Worm (Caenorhabditis elegans) whole organism, young adult: ENCODE measurements around the gene K06B4.15.
A peak's percentile ranks its signal among the peaks of the same experiment; 100 is the strongest.
"Not testable (repeated sequence)": the region's sequence is repeated elsewhere in the genome, so short reads cannot be mapped to it uniquely, and the experiment has no call there.

Experiments
- D2030.7 ChIP-seq: fragments of 200-800 bp; sonication (Bioruptor generic); IDR thresholded peaks from 2 replicates; pipeline ENCODE4 v1.3.6; 2022; ENCODE audit warnings: missing genetic modification reagents, missing genetic modification characterization, missing compliant biosample characterization
- F10E7.11 ChIP-seq: sonication (generic microtip); optimal IDR thresholded peaks from 2 replicates; lab custom pipeline; 2017; ENCODE audit warnings: mild to moderate bottlenecking, missing genetic modification characterization, moderate library complexity, missing compliant biosample characterization
- F23B12.7 ChIP-seq: sonication (generic microtip); optimal IDR thresholded peaks from 2 replicates; lab custom pipeline; 2017; ENCODE audit warnings: missing genetic modification characterization, mild to moderate bottlenecking, missing compliant biosample characterization, antibody characterized with exemption, moderate library complexity; ENCODE audit not compliant: insufficient read depth
- F49E8.2 ChIP-seq: sonication (generic microtip); optimal IDR thresholded peaks from 3 replicates; lab custom pipeline; 2017; ENCODE audit warnings: missing genetic modification characterization, mild to moderate bottlenecking, missing compliant biosample characterization, antibody characterized with exemption, moderate library complexity; ENCODE audit not compliant: insufficient read depth
- F55B11.4 ChIP-seq: sonication (generic microtip); optimal IDR thresholded peaks from 2 replicates; lab custom pipeline; 2016; ENCODE audit warnings: missing compliant biosample characterization, missing genetic modification characterization, borderline replicate concordance; ENCODE audit not compliant: insufficient read depth
- F57A8.1 ChIP-seq: fragments of 200-800 bp; sonication (Bioruptor generic); optimal IDR thresholded peaks from 2 replicates; lab custom pipeline; 2018; ENCODE audit warnings: mild to moderate bottlenecking, missing genetic modification characterization, moderate library complexity, missing compliant biosample characterization
- Y67H2A.10 ChIP-seq: fragments of 200-800 bp; sonication (Bioruptor generic); conservative IDR thresholded peaks from 2 replicates; pipeline ENCODE4 v1.3.6; 2022; ENCODE audit warnings: missing genetic modification reagents, missing genetic modification characterization, missing compliant biosample characterization
- Y79H2A.3 ChIP-seq: fragments of 200-800 bp; sonication (Bioruptor generic); conservative IDR thresholded peaks from 2 replicates; pipeline ENCODE4 v1.3.6; 2022; ENCODE audit warnings: missing genetic modification reagents, missing genetic modification characterization, missing compliant biosample characterization
- attf-6 ChIP-seq: fragments of 200-800 bp; sonication (Bioruptor generic); IDR thresholded peaks from 2 replicates; pipeline ENCODE4 v1.3.6; 2022; ENCODE audit warnings: missing genetic modification reagents, missing genetic modification characterization, missing compliant biosample characterization
- ceh-27 ChIP-seq: fragments of 200-800 bp; sonication (Bioruptor generic); optimal IDR thresholded peaks from 2 replicates; lab custom pipeline; 2018; ENCODE audit warnings: mild to moderate bottlenecking, missing genetic modification characterization, moderate library complexity, missing compliant biosample characterization
- ceh-58 ChIP-seq: fragments of 200-800 bp; sonication (Bioruptor generic); IDR thresholded peaks from 2 replicates; pipeline ENCODE4 v1.3.6; 2022; ENCODE audit warnings: missing genetic modification characterization, missing compliant biosample characterization
- ceh-91 ChIP-seq: fragments of 200-800 bp; sonication (Bioruptor generic); IDR thresholded peaks from 2 replicates; pipeline ENCODE4 v1.3.6; 2022; ENCODE audit warnings: missing genetic modification reagents, missing genetic modification characterization, missing compliant biosample characterization
- chd-7 ChIP-seq: sonication (generic microtip); optimal IDR thresholded peaks from 2 replicates; lab custom pipeline; 2016; ENCODE audit warnings: mild to moderate bottlenecking, missing genetic modification characterization, moderate library complexity, missing compliant biosample characterization
- dpff-1 ChIP-seq: sonication (generic microtip); optimal IDR thresholded peaks from 2 replicates; lab custom pipeline; 2017; ENCODE audit warnings: mild to moderate bottlenecking, missing genetic modification characterization, missing compliant biosample characterization
- dpl-1 ChIP-seq: fragments of 150-350 bp; optimal IDR thresholded peaks from 2 replicates; lab custom pipeline; 2014; ENCODE audit warnings: missing biosample characterization, missing genetic modification reagents, missing genetic modification characterization
- egl-44 ChIP-seq: fragments of 200-800 bp; sonication (Bioruptor generic); IDR thresholded peaks from 2 replicates; pipeline ENCODE4 v1.3.6; 2022; ENCODE audit warnings: missing genetic modification reagents, missing genetic modification characterization, missing compliant biosample characterization
- gei-17 ChIP-seq: fragments of 200-800 bp; sonication (Bioruptor generic); optimal IDR thresholded peaks from 2 replicates; lab custom pipeline; 2018; ENCODE audit warnings: mild to moderate bottlenecking, missing genetic modification characterization, missing compliant biosample characterization
- him-1 ChIP-seq: sonication (generic microtip); optimal IDR thresholded peaks from 2 replicates; lab custom pipeline; 2016; ENCODE audit warnings: missing genotype, missing genetic modification reagents, missing genetic modification characterization, missing compliant biosample characterization
- hrde-1 ChIP-seq: sonication (generic microtip); optimal IDR thresholded peaks from 2 replicates; lab custom pipeline; 2016; ENCODE audit warnings: missing genetic modification characterization, mild to moderate bottlenecking, missing compliant biosample characterization, moderate library complexity, missing genotype, missing genetic modification reagents, borderline replicate concordance
- madf-6 ChIP-seq: fragments of 200-800 bp; sonication (Bioruptor generic); IDR thresholded peaks from 2 replicates; pipeline ENCODE4 v1.3.6; 2022; ENCODE audit warnings: missing genetic modification reagents, missing genetic modification characterization, missing compliant biosample characterization
- mcd-1 ChIP-seq: fragments of 200-800 bp; sonication (Bioruptor generic); IDR thresholded peaks from 2 replicates; pipeline ENCODE4 v1.3.6; 2022; ENCODE audit warnings: missing genetic modification reagents, missing genetic modification characterization, missing compliant biosample characterization
- nfya-2 ChIP-seq: fragments of 200-800 bp; sonication (Bioruptor generic); IDR thresholded peaks from 2 replicates; pipeline ENCODE4 v1.3.6; 2022; ENCODE audit warnings: missing genetic modification reagents, missing genetic modification characterization, missing compliant biosample characterization
- nhr-80 ChIP-seq: sonication (generic microtip); optimal IDR thresholded peaks from 2 replicates; lab custom pipeline; 2016; ENCODE audit warnings: missing genetic modification characterization, missing compliant biosample characterization
- nhr-90 ChIP-seq: sonication (generic microtip); optimal IDR thresholded peaks from 2 replicates; lab custom pipeline; 2016; ENCODE audit warnings: missing genotype, mild to moderate bottlenecking, missing genetic modification characterization, missing compliant biosample characterization
- pha-4 ChIP-seq: fragments of 150-350 bp; sonication (generic microtip); optimal IDR thresholded peaks from 2 replicates; lab custom pipeline; 2014; ENCODE audit warnings: missing biosample characterization, missing genetic modification reagents, missing genetic modification characterization
- repo-1 ChIP-seq: sonication (generic microtip); optimal IDR thresholded peaks from 2 replicates; lab custom pipeline; 2017; ENCODE audit warnings: mild to moderate bottlenecking, missing genetic modification characterization, missing compliant biosample characterization
- rpc-1 ChIP-seq, 2 experiments: fragments of 150-350 bp in 1 of 2; sonication (generic microtip) in 1 of 2; optimal IDR thresholded peaks; 2 replicates each; lab custom pipeline; 2014 to 2018; ENCODE audit warnings: missing biosample characterization in 1 of 2, missing genetic modification characterization in 1 of 2, missing genetic modification reagents in 1 of 2, missing genotype in 1 of 2
- sea-2 ChIP-seq: fragments of 200-800 bp; sonication (Bioruptor generic); IDR thresholded peaks from 2 replicates; pipeline ENCODE4 v1.3.6; 2022; ENCODE audit warnings: missing genetic modification characterization, missing compliant biosample characterization
- somi-1 ChIP-seq: fragments of 200-800 bp; sonication (Bioruptor generic); optimal IDR thresholded peaks from 2 replicates; lab custom pipeline; 2018; ENCODE audit warnings: mild to moderate bottlenecking, missing genetic modification characterization, missing compliant biosample characterization
- tlf-1 ChIP-seq: fragments of 200-800 bp; sonication (Bioruptor generic); optimal IDR thresholded peaks from 2 replicates; lab custom pipeline; 2018; ENCODE audit warnings: mild to moderate bottlenecking, missing genetic modification characterization, missing compliant biosample characterization
- unc-130 ChIP-seq: sonication (generic microtip); optimal IDR thresholded peaks from 2 replicates; lab custom pipeline; 2016; ENCODE audit warnings: missing genetic modification reagents, missing genetic modification characterization, missing compliant biosample characterization
- unc-62 ChIP-seq: fragments of 150-350 bp; optimal IDR thresholded peaks from 2 replicates; lab custom pipeline; 2014; ENCODE audit warnings: missing biosample characterization, missing genetic modification reagents, missing genetic modification characterization
- ztf-18 ChIP-seq: sonication (generic microtip); optimal IDR thresholded peaks from 2 replicates; lab custom pipeline; 2016; ENCODE audit warnings: missing genotype, mild to moderate bottlenecking, missing genetic modification characterization, missing compliant biosample characterization
- ztf-28 ChIP-seq: fragments of 200-800 bp; sonication (Bioruptor generic); IDR thresholded peaks from 2 replicates; pipeline ENCODE4 v1.3.6; 2022; ENCODE audit warnings: missing genetic modification reagents, missing genetic modification characterization, missing compliant biosample characterization
- ztf-6 ChIP-seq: fragments of 200-800 bp; sonication (Bioruptor generic); IDR thresholded peaks from 2 replicates; pipeline ENCODE4 v1.3.6; 2022; ENCODE audit warnings: missing genetic modification reagents, missing genetic modification characterization, missing compliant biosample characterization

The K06B4.15 gene

ce11 chrV:15666718-15667117 is 3.5 kb upstream of the K06B4.15 start (continued):
- no peak for TF ChIP-seq nhr-90 (tag; lab: Kevin White, UChicago)
- no peak for TF ChIP-seq F57A8.1 (GFP tag; lab: Kevin White, UChicago)
- peak; percentile 20 for TF ChIP-seq unc-62 (GFP tag; lab: Kevin White, UChicago)
- TF ChIP-seq repo-1 (tag; lab: Kevin White, UChicago) = no peak
- no peak for TF ChIP-seq nfya-2 (GFP tag; lab: Robert Waterston, UW)
- no peak for TF ChIP-seq F49E8.2 (tag; lab: Kevin White, UChicago)
- no peak for TF ChIP-seq Y79H2A.3 (GFP tag; lab: Robert Waterston, UW)
- peak; percentile 96 for TF ChIP-seq nhr-80
- TF ChIP-seq dpff-1 (tag; lab: Kevin White, UChicago) = no peak
- TF ChIP-seq dpl-1 = no peak
- TF ChIP-seq D2030.7 (GFP tag; lab: Robert Waterston, UW) = no peak
- TF ChIP-seq him-1 (tag; lab: Kevin White, UChicago) = no peak
- no peak for TF ChIP-seq ztf-6 (GFP tag; lab: Robert Waterston, UW)
- TF ChIP-seq egl-44 = no peak
- TF ChIP-seq Y67H2A.10 = no peak
- TF ChIP-seq mcd-1 (GFP tag; lab: Robert Waterston, UW) = no peak
- no peak for TF ChIP-seq madf-6 (GFP tag; lab: Robert Waterston, UW)
- TF ChIP-seq, all 124 proteins: peak for 11

ce11 chrV:15668200-15668599 is 2.0 kb upstream of the K06B4.15 start, which contains the start of gene F53E4.1:
Gene F53E4.1, minus strand, starts transcription at chrV:15668300.
- not testable (repeated sequence) for TF ChIP-seq rpc-1 (optimal IDR thresholded peaks at IDR 0.05; lab: Kevin White, UChicago)
- peak; percentile 12 for TF ChIP-seq rpc-1 (tag; optimal IDR thresholded peaks at IDR 0.05; lab: Kevin White, UChicago)

- TF ChIP-seq tlf-1 (no peak), F23B12.7 (tag; lab: Kevin White, UChicago) (no peak), ztf-28 (GFP tag; lab: Robert Waterston, UW) (no peak), him-1 (tag; lab: Kevin White, UChicago) (no peak), hrde-1 (tag; lab: Kevin White, UChicago) (no peak), ceh-58 (GFP tag; lab: Robert Waterston, UW) (no peak), sea-2 (GFP tag; lab: Robert Waterston, UW) (no peak), ceh-27 (GFP tag; lab: Kevin White, UChicago) (no peak), pha-4 (tag; lab: Kevin White, UChicago) (no peak), ztf-18 (tag; lab: Kevin White, UChicago) (no peak), F55B11.4 (tag; lab: Kevin White, UChicago) (no peak), ceh-91 (GFP tag; lab: Robert Waterston, UW) (no peak), F10E7.11 (tag; lab: Kevin White, UChicago) (no peak), madf-6 (GFP tag; lab: Robert Waterston, UW) (no peak), somi-1 (GFP tag; lab: Kevin White, UChicago) (no peak), attf-6 (GFP tag; lab: Robert Waterston, UW) (no peak), gei-17 (no peak), chd-7 (no peak), unc-130 (GFP tag; lab: Kevin White, UChicago) (no peak)
These were observed 1.4 kb upstream of the K06B4.15 start, which contains the start of gene K06B4.4 for ce11 chrV:15668870-15669269. Gene K06B4.4, plus strand, starts transcription at chrV:15669170.
